Worm (Caenorhabditis elegans): ENCODE measurements around the gene T05A7.7.

ce11 chrII:4676241-4676640 lies 5.0 kb downstream of the T05A7.7 start:
- TF ChIP-seq nhr-77 (tag; optimal IDR thresholded peaks at IDR 0.05) (no peak), egl-27 (tag; optimal IDR thresholded peaks at IDR 0.05) (no peak), unc-62 (GFP tag; optimal IDR thresholded peaks at IDR 0.05) (no peak), mdl-1 (tag; optimal IDR thresholded peaks at IDR 0.05) (no peak), nhr-25 (tag; optimal IDR thresholded peaks at IDR 0.05) (no peak), nhr-237 (tag; optimal IDR thresholded peaks at IDR 0.05) (no peak), aly-2 (tag; optimal IDR thresholded peaks at IDR 0.05) (no peak), ceh-16 (tag; optimal IDR thresholded peaks at IDR 0.05) (no peak), sem-4 (tag; optimal IDR thresholded peaks at IDR 0.05) (no peak), zag-1 (tag; optimal IDR thresholded peaks at IDR 0.05) (no peak), gmeb-1 (tag; optimal IDR thresholded peaks at IDR 0.05) (no peak), ZK546.5 (tag; optimal IDR thresholded peaks at IDR 0.05) (no peak), nhr-10 (tag; optimal IDR thresholded peaks at IDR 0.05) (no peak)
